Fruit fly (Drosophila melanogaster) whole organism, pupa: ENCODE results near the gene Tengl2.

Experiments
- CG10348 ChIP-seq: fragments of 200-800 bp; sonication (Bioruptor generic); IDR thresholded peaks from 2 replicates; pipeline ENCODE4 v1.3.6; 2022; ENCODE audit warnings: missing biosample characterization, missing genetic modification characterization
- CG13204 ChIP-seq: fragments of 200-800 bp; sonication (Bioruptor generic); optimal IDR thresholded peaks from 2 replicates; lab custom pipeline; 2018; ENCODE audit warnings: missing biosample characterization, mild to moderate bottlenecking, missing genetic modification characterization, moderate library complexity
- CG14655 ChIP-seq: fragments of 200-800 bp; sonication (Bioruptor generic); optimal IDR thresholded peaks from 3 replicates; lab custom pipeline; 2017; ENCODE audit warnings: mild to moderate bottlenecking, missing biosample characterization, missing genetic modification reagents, missing genetic modification characterization
- CG17806 ChIP-seq: fragments of 200-800 bp; sonication (Bioruptor generic); optimal IDR thresholded peaks from 2 replicates; lab custom pipeline; 2018; ENCODE audit warnings: missing biosample characterization, mild to moderate bottlenecking, missing genetic modification characterization, moderate library complexity
- CG32121 ChIP-seq: fragments of 200-800 bp; sonication (Bioruptor generic); IDR thresholded peaks from 2 replicates; pipeline ENCODE4 v1.3.6; 2022; ENCODE audit warnings: missing biosample characterization, missing genetic modification characterization
- CG8301 ChIP-seq: fragments of 200-800 bp; sonication (Bioruptor generic); optimal IDR thresholded peaks from 2 replicates; lab custom pipeline; 2018; ENCODE audit warnings: missing biosample characterization, mild to moderate bottlenecking, missing genetic modification characterization
- CG9948 ChIP-seq: fragments of 200-800 bp; sonication (Bioruptor generic); optimal IDR thresholded peaks from 2 replicates; lab custom pipeline; 2018; ENCODE audit warnings: missing biosample characterization, mild to moderate bottlenecking, missing genetic modification characterization, moderate library complexity
- Ets98B ChIP-seq: fragments of 200-800 bp; sonication (Bioruptor generic); IDR thresholded peaks from 2 replicates; pipeline ENCODE4 v1.3.6; 2022; ENCODE audit warnings: missing biosample characterization, missing genetic modification characterization
- Pif1B ChIP-seq: fragments of 200-800 bp; sonication (Bioruptor generic); optimal IDR thresholded peaks from 3 replicates; lab custom pipeline; 2016; ENCODE audit warnings: missing biosample characterization, missing genetic modification characterization
- Snoo ChIP-seq: fragments of 200-800 bp; sonication (Bioruptor generic); optimal IDR thresholded peaks from 3 replicates; lab custom pipeline; 2017; ENCODE audit warnings: missing biosample characterization, mild to moderate bottlenecking, missing genetic modification characterization, inconsistent platforms
- gl ChIP-seq: fragments of 200-800 bp; sonication (Bioruptor generic); optimal IDR thresholded peaks from 2 replicates; lab custom pipeline; 2018; ENCODE audit warnings: missing biosample characterization, mild to moderate bottlenecking, missing genetic modification characterization
- rn ChIP-seq: fragments of 200-800 bp; sonication (Bioruptor generic); IDR thresholded peaks from 2 replicates; pipeline ENCODE4 v1.3.6; 2022; ENCODE audit warnings: missing biosample characterization, missing genetic modification characterization

DNA sequence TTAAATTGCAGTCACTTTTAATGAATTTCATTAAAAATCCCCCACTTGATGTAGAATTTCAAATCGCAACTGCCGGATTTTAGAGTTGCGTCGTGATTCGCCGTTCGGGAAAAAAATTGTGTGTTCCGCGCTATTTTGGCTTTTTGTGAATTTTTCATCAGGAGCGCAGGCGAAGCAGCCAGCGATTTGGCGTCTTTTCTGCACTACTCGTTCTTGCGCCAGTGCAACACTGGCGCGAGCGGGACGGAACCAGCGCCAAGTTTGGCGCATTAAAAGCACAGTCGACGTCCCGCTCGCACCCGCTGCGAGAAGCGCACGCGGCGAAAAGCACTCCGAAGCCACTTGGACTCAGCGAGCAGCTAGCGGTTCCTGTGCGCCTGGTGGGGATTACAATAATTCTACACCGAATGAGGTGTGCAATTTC is 45.8 kb downstream of the Tengl2 start:
- TF ChIP-seq Snoo (tag; lab: Kevin White, UChicago) (peak; percentile 81), gl (tag; lab: Kevin White, UChicago) (peak; percentile 65), CG9948 (tag; lab: Kevin White, UChicago) (no peak), CG13204 (GFP tag; lab: Kevin White, UChicago) (peak; percentile 41), Pif1B (GFP tag; lab: Kevin White, UChicago) (peak; percentile 33), rn (no peak), Ets98B (no peak), CG17806 (tag; lab: Kevin White, UChicago) (peak; percentile 32), CG32121 (GFP tag; lab: Robert Waterston, UW) (no peak), CG14655 (GFP tag; lab: Kevin White, UChicago) (peak; percentile 32), CG8301 (tag; lab: Kevin White, UChicago) (peak; percentile 35), CG10348 (GFP tag; lab: Robert Waterston, UW) (no peak)
